Worm (Caenorhabditis elegans): Measurements from ENCODE around the gene C31H2.14.
A peak's percentile ranks its signal among the peaks of the same experiment; 100 is the strongest.

C31H2.14 gene

DNA sequence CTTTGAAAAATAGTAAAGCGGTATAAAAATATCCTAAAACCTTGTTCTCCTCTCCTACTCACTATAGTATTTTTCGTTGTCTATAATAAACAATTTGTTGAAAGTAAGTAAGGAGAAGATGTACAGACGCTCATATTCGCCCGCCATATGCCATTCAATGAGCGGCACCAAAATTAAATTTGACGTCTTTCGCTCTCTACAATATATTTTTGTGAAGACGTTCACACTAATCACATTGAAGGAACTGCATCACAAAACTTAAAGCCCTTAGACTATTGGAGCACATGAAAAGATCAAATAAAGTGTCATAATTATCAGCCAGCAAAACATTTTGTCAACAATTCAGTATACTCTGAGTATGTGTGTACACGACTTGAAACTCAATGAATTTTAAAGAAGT is 16.3 kb upstream of the C31H2.14 start (continued):
- TF ChIP-seq aptf-3 (GFP tag; IDR thresholded peaks at IDR 0.05): no peak
- no peak for TF ChIP-seq ets-4 (GFP tag; optimal IDR thresholded peaks at IDR 0.05)
- TF ChIP-seq D2030.7 (GFP tag; IDR thresholded peaks at IDR 0.05): no peak
- TF ChIP-seq Y56A3A.18 (GFP tag; IDR thresholded peaks at IDR 0.05): no peak
- TF ChIP-seq nfya-2 (GFP tag; IDR thresholded peaks at IDR 0.05): no peak
- TF ChIP-seq lsl-1 (GFP tag; optimal IDR thresholded peaks at IDR 0.05): no peak

DNA sequence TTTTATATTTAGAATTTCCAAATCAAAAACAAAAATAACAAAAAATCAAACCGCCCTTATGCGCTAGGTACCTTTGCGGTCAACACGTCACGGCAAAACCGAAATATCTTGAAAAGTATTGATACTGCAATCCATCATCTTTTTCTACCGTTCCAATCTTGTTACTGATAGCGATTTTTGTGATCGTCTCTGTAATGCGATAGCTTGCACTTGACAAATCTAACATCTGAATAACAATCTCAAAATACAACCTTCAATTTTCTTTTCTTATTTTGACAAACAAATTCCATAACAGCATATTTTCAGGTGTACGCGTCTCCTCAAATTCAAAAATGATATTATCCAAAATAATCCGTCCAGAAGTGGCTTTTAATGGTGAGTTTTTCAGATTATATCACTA is 14.0 kb upstream of the C31H2.14 start, which contains the start of gene tbc-7:
Gene tbc-7, plus strand, starts transcription at position 301 of the 400 bp plus-strand sequence.
- TF ChIP-seq hmg-1.2 (GFP tag; IDR thresholded peaks at IDR 0.05): no peak
- no peak for TF ChIP-seq mes-4 (tag; optimal IDR thresholded peaks at IDR 0.05)
- no peak for TF ChIP-seq snpc-1.3 (tag; optimal IDR thresholded peaks at IDR 0.05; ENCODE audit: insufficient read depth)
- no peak for TF ChIP-seq atf-7 (tag; optimal IDR thresholded peaks at IDR 0.05)
- no peak for TF ChIP-seq mcd-1 (GFP tag; IDR thresholded peaks at IDR 0.05)
- TF ChIP-seq egl-44 (GFP tag; IDR thresholded peaks at IDR 0.05): no peak
- TF ChIP-seq nhr-27 (tag; optimal IDR thresholded peaks at IDR 0.05): no peak
- TF ChIP-seq lin-40 (tag; optimal IDR thresholded peaks at IDR 0.05): no peak
- no peak for TF ChIP-seq somi-1 (GFP tag; optimal IDR thresholded peaks at IDR 0.05)
- TF ChIP-seq ceh-27 (GFP tag; optimal IDR thresholded peaks at IDR 0.05): no peak
- no peak for TF ChIP-seq madf-8 (GFP tag; conservative IDR thresholded peaks at IDR 0.05)
- TF ChIP-seq dpff-1 (tag; optimal IDR thresholded peaks at IDR 0.05): no peak
- TF ChIP-seq lsl-1 (GFP tag; optimal IDR thresholded peaks at IDR 0.05): no peak
- no peak for TF ChIP-seq akir-1 (GFP tag; optimal IDR thresholded peaks at IDR 0.05)
- no peak for TF ChIP-seq nfya-2 (GFP tag; IDR thresholded peaks at IDR 0.05)
- TF ChIP-seq mel-28 (tag; optimal IDR thresholded peaks at IDR 0.05; ENCODE audit: borderline replicate concordance): no peak
- TF ChIP-seq ets-4 (GFP tag; optimal IDR thresholded peaks at IDR 0.05): no peak
- TF ChIP-seq lin-26 (GFP tag; IDR thresholded peaks at IDR 0.05): no peak
- no peak for TF ChIP-seq B0261.1 (tag; optimal IDR thresholded peaks at IDR 0.05)
- TF ChIP-seq ztf-18 (tag; optimal IDR thresholded peaks at IDR 0.05): no peak

DNA sequence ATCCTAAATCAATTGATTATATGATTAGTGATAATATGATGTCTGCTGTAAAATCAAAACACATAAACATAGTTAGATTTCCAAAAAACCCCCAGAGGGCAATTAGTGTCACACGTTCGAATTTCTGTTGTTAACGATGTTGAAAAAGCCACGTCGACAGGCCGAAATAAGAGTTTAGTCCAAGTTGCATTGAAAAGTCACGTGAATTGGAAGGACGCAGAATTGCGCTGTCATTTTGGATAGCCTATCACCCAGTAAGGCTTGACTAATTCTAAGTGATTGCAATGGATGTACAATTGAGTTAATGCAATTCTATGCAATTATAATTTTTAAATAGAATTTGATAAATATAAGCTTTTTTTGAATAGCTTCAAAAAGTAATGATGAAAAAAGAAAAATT is 12.5 kb upstream of the C31H2.14 start:
- peak; percentile 24 for TF ChIP-seq ztf-26 (tag; optimal IDR thresholded peaks at IDR 0.05)
- no peak for TF ChIP-seq T26A5.8 (tag; optimal IDR thresholded peaks at IDR 0.05)

DNA sequence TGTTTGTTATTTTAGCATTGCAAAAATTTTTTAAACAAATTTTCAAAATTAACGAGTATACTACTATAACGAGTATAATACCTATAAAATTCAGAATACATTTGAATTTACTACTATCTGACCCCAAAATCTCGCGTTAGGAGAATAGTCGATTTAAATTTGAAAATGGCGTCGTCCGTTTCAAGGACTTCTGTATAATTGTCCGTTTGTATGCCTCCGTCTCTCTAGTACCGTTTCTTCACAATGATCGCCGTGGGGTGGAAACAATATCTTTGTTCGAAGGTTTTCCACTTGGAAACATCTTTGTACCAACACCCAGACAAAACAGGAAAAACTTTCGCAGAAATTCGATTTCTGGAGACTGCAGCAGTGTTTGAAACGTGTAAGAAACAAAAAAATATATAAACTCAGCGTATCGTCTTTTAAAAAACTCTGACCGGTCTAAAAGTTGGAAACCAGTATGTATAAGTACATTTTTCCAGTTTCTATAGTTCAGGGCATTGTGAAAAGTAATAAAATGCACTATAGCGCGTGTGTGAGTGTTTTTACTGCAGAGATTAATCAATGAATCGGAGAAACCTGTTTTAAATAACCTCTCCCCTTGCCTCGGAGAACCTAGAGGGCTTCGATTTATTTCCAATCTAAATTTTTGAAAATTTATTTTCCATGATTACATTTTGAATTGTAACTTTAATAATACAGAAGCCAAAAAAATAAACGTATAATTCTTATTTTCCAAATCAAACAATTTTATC is 10.1 kb upstream of the C31H2.14 start:
- TF ChIP-seq Y53G8AR.9 (GFP tag; conservative IDR thresholded peaks at IDR 0.05): no peak
- TF ChIP-seq akir-1 (GFP tag; optimal IDR thresholded peaks at IDR 0.05): no peak
- TF ChIP-seq dpl-1 (GFP tag; optimal IDR thresholded peaks at IDR 0.05): no peak
- no peak for TF ChIP-seq sdz-38 (tag; optimal IDR thresholded peaks at IDR 0.05)
- TF ChIP-seq F57A8.1 (GFP tag; optimal IDR thresholded peaks at IDR 0.05): no peak
- no peak for TF ChIP-seq ceh-79 (tag; optimal IDR thresholded peaks at IDR 0.05)

DNA sequence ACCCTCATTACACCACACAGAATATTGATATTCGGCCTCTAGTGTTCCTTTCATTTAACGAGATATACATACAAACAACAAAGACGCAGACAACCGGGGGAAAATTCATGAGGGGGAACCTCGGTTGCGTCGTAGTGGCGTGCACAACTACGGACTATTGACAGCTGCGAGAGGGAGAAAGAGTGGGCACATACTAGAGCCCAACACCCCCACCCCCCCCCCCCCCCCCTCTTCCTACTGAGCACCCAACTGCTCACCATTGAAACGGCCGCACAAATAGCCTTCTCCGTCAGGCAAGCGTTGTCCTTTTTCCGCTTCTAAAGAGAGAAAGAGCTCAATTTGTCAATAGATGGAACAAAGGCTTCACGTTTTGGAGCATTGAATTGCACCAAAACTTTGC is 7.8 kb upstream of the C31H2.14 start:
- TF ChIP-seq egrh-3 (GFP tag; IDR thresholded peaks at IDR 0.05): peak; percentile 56; the same call in 1 of the 2 replicates
- no peak for TF ChIP-seq mes-4 (tag; optimal IDR thresholded peaks at IDR 0.05)
- TF ChIP-seq hmg-1.2 (GFP tag; IDR thresholded peaks at IDR 0.05): peak; percentile 25; the same call in 1 of the 2 replicates
- no peak for TF ChIP-seq lin-35 (GFP tag; optimal IDR thresholded peaks at IDR 0.05)
- peak; percentile 38 for TF ChIP-seq ceh-27 (GFP tag; optimal IDR thresholded peaks at IDR 0.05)
- TF ChIP-seq T07F8.4 (tag; optimal IDR thresholded peaks at IDR 0.05): no peak
- TF ChIP-seq nhr-90 (tag; optimal IDR thresholded peaks at IDR 0.05): no peak
- peak; percentile 68 for TF ChIP-seq K12H6.12 (tag; optimal IDR thresholded peaks at IDR 0.05)
- no peak for TF ChIP-seq ztf-25 (GFP tag; IDR thresholded peaks at IDR 0.05)

Data from whole organism, young adult.